Worm (Caenorhabditis elegans): ENCODE measurements around the gene Y45F3A.9.

The Y45F3A.9 gene

ce11 chrIII:10595066-10595465 is at the start of gene Y45F3A.9:
TSS of gene Y45F3A.9 (minus strand) at chrIII:10595166.
- TF ChIP-seq tra-4 (tag; optimal IDR thresholded peaks at IDR 0.05) (no peak), hnd-1 (tag; optimal IDR thresholded peaks at IDR 0.05) (no peak), hmbx-1 (tag; optimal IDR thresholded peaks at IDR 0.05) (no peak), pes-1 (GFP tag; IDR thresholded peaks at IDR 0.05) (no peak), ceh-36 (tag; optimal IDR thresholded peaks at IDR 0.05) (no peak), B0310.2 (tag; optimal IDR thresholded peaks at IDR 0.05) (no peak), flt-1 (GFP tag; IDR thresholded peaks at IDR 0.05) (no peak), tbx-11 (GFP tag; IDR thresholded peaks at IDR 0.05) (no peak), ceh-13 (GFP tag; optimal IDR thresholded peaks at IDR 0.05) (no peak), tbx-37 (GFP tag; conservative IDR thresholded peaks at IDR 0.05) (no peak), F13C5.2 (tag; optimal IDR thresholded peaks at IDR 0.05) (no peak), ets-7 (tag; optimal IDR thresholded peaks at IDR 0.05) (no peak), hmg-4 (GFP tag; optimal IDR thresholded peaks at IDR 0.05) (no peak), sea-1 (GFP tag; conservative IDR thresholded peaks at IDR 0.05) (no peak), aly-1 (tag; optimal IDR thresholded peaks at IDR 0.05) (no peak), ama-1 (optimal IDR thresholded peaks at IDR 0.05) (no peak), scrt-1 (GFP tag; IDR thresholded peaks at IDR 0.05) (no peak)

ce11 chrIII:10642781-10643180 is 47.8 kb upstream of the Y45F3A.9 start, which contains the start of the genes dhs-11 and orc-1:
TSS of gene dhs-11 (minus strand) at chrIII:10642865.
TSS of gene orc-1 (plus strand) at chrIII:10643129.
- TF ChIP-seq ets-7 (tag; optimal IDR thresholded peaks at IDR 0.05) (no peak), ceh-36 (tag; optimal IDR thresholded peaks at IDR 0.05) (no peak), flt-1 (GFP tag; IDR thresholded peaks at IDR 0.05) (no peak), B0310.2 (tag; optimal IDR thresholded peaks at IDR 0.05) (no peak), tbx-37 (GFP tag; conservative IDR thresholded peaks at IDR 0.05) (no peak), tbx-11 (GFP tag; IDR thresholded peaks at IDR 0.05) (no peak), hmg-4 (GFP tag; optimal IDR thresholded peaks at IDR 0.05) (no peak), F13C5.2 (tag; optimal IDR thresholded peaks at IDR 0.05) (no peak), tra-4 (tag; optimal IDR thresholded peaks at IDR 0.05) (no peak), sea-1 (GFP tag; conservative IDR thresholded peaks at IDR 0.05) (no peak)

- TF ChIP-seq hmg-4 (GFP tag; optimal IDR thresholded peaks at IDR 0.05) (no peak), tbx-37 (GFP tag; conservative IDR thresholded peaks at IDR 0.05) (no peak), tra-4 (tag; optimal IDR thresholded peaks at IDR 0.05) (no peak), ceh-13 (GFP tag; optimal IDR thresholded peaks at IDR 0.05) (no peak), B0310.2 (tag; optimal IDR thresholded peaks at IDR 0.05) (no peak), scrt-1 (GFP tag; IDR thresholded peaks at IDR 0.05) (no peak), ceh-36 (tag; optimal IDR thresholded peaks at IDR 0.05) (no peak), aly-1 (tag; optimal IDR thresholded peaks at IDR 0.05) (no peak), ets-7 (tag; optimal IDR thresholded peaks at IDR 0.05) (no peak), ama-1 (optimal IDR thresholded peaks at IDR 0.05) (no peak), hmbx-1 (tag; optimal IDR thresholded peaks at IDR 0.05) (no peak), tbx-11 (GFP tag; IDR thresholded peaks at IDR 0.05) (no peak)
Observed at ce11 chrIII:10638339-10639021, 43.5 kb upstream of the Y45F3A.9 start, which contains the start of gene Y39A1A.27. TSS of gene Y39A1A.27 (plus strand) at chrIII:10638971.

- no peak for TF ChIP-seq aly-1 (tag; optimal IDR thresholded peaks at IDR 0.05)
- TF ChIP-seq tra-4 (tag; optimal IDR thresholded peaks at IDR 0.05), result no peak
- TF ChIP-seq flt-1 (GFP tag; IDR thresholded peaks at IDR 0.05), result no peak
Observed at ce11 chrIII:10637933-10638332, 43.0 kb upstream of the Y45F3A.9 start.

ce11 chrIII:10636493-10637031 is 41.6 kb upstream of the Y45F3A.9 start:
- no peak for TF ChIP-seq F13C5.2 (tag; optimal IDR thresholded peaks at IDR 0.05)
- TF ChIP-seq pes-1 (GFP tag; IDR thresholded peaks at IDR 0.05), result no peak
- TF ChIP-seq tra-4 (tag; optimal IDR thresholded peaks at IDR 0.05), result no peak
- no peak for TF ChIP-seq sea-1 (GFP tag; conservative IDR thresholded peaks at IDR 0.05)
- no peak for TF ChIP-seq flt-1 (GFP tag; IDR thresholded peaks at IDR 0.05)
- TF ChIP-seq ama-1 (optimal IDR thresholded peaks at IDR 0.05), result no peak
- no peak for TF ChIP-seq ets-7 (tag; optimal IDR thresholded peaks at IDR 0.05)
- no peak for TF ChIP-seq B0310.2 (tag; optimal IDR thresholded peaks at IDR 0.05)
- no peak for TF ChIP-seq hnd-1 (tag; optimal IDR thresholded peaks at IDR 0.05)
- TF ChIP-seq scrt-1 (GFP tag; IDR thresholded peaks at IDR 0.05), result no peak
- no peak for TF ChIP-seq tbx-37 (GFP tag; conservative IDR thresholded peaks at IDR 0.05)
- TF ChIP-seq aly-1 (tag; optimal IDR thresholded peaks at IDR 0.05), result no peak

- no peak for TF ChIP-seq tra-4 (tag; optimal IDR thresholded peaks at IDR 0.05)
- TF ChIP-seq aly-1 (tag; optimal IDR thresholded peaks at IDR 0.05), result no peak
- no peak for TF ChIP-seq ceh-36 (tag; optimal IDR thresholded peaks at IDR 0.05)
- TF ChIP-seq F13C5.2 (tag; optimal IDR thresholded peaks at IDR 0.05), result no peak
- no peak for TF ChIP-seq B0310.2 (tag; optimal IDR thresholded peaks at IDR 0.05)
- no peak for TF ChIP-seq hmbx-1 (tag; optimal IDR thresholded peaks at IDR 0.05)
- TF ChIP-seq scrt-1 (GFP tag; IDR thresholded peaks at IDR 0.05), result no peak
- no peak for TF ChIP-seq sea-1 (GFP tag; conservative IDR thresholded peaks at IDR 0.05)
- TF ChIP-seq ceh-13 (GFP tag; optimal IDR thresholded peaks at IDR 0.05), result no peak
- no peak for TF ChIP-seq pes-1 (GFP tag; IDR thresholded peaks at IDR 0.05)
- TF ChIP-seq ama-1 (optimal IDR thresholded peaks at IDR 0.05), result no peak
- TF ChIP-seq flt-1 (GFP tag; IDR thresholded peaks at IDR 0.05), result no peak
- TF ChIP-seq ets-7 (tag; optimal IDR thresholded peaks at IDR 0.05), result no peak
- TF ChIP-seq tbx-37 (GFP tag; conservative IDR thresholded peaks at IDR 0.05), result no peak
- TF ChIP-seq tbx-11 (GFP tag; IDR thresholded peaks at IDR 0.05), result no peak
- TF ChIP-seq hmg-4 (GFP tag; optimal IDR thresholded peaks at IDR 0.05), result no peak
- no peak for TF ChIP-seq hnd-1 (tag; optimal IDR thresholded peaks at IDR 0.05)
Observed at ce11 chrIII:10634576-10634975, 39.6 kb upstream of the Y45F3A.9 start.

- TF ChIP-seq aly-1 (tag; optimal IDR thresholded peaks at IDR 0.05) (peak; percentile 47), ets-7 (tag; optimal IDR thresholded peaks at IDR 0.05) (no peak), flt-1 (GFP tag; IDR thresholded peaks at IDR 0.05) (0 out of 2 replicates have a peak, but pooled peaks have one; percentile 8)
Observed at ce11 chrIII:10634034-10634433, 39.1 kb upstream of the Y45F3A.9 start.

Measured in whole organism, early embryonic.